Worm (Caenorhabditis elegans): ENCODE results near the gene npr-24.

DNA sequence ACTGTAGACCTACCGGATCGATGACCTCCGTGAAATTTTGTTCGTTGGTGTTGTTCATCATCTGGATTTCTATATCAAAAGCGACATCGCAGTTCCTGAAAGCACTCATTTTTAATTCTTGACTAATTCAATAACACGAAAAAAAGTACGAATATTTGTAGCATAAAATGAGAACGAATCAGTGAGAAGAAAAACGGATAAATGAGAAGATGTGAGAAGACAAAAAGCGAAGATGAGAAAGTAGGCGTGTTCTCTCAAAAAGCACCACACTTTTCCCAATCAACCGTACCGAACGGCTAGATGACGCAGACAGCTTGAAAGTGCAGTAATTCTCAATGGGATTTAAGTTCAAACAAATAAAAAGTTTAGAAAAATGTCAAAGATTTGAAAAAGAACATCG, at the start of gene npr-24:
- TF ChIP-seq fos-1 (tag; optimal IDR thresholded peaks at IDR 0.05) (no peak), nhr-6 (tag; optimal IDR thresholded peaks at IDR 0.05) (no peak), R02D3.7 (tag; optimal IDR thresholded peaks at IDR 0.05) (no peak), nhr-129 (tag; optimal IDR thresholded peaks at IDR 0.05) (no peak), nhr-11 (tag; optimal IDR thresholded peaks at IDR 0.05) (no peak), lin-39 (tag; optimal IDR thresholded peaks at IDR 0.05) (no peak), blmp-1 (tag; optimal IDR thresholded peaks at IDR 0.05; ENCODE audit: insufficient read depth) (no peak), nhr-12 (tag; optimal IDR thresholded peaks at IDR 0.05) (no peak), snpc-4 (tag; optimal IDR thresholded peaks at IDR 0.05) (no peak), elt-3 (tag; optimal IDR thresholded peaks at IDR 0.05) (no peak), lin-11 (tag; optimal IDR thresholded peaks at IDR 0.05) (no peak)

All from whole organism, L2 larva.